Worm (Caenorhabditis elegans): Measurements from ENCODE around the gene F14E5.8.
A peak's percentile ranks its signal among the peaks of the same experiment; 100 is the strongest.

F14E5.8 gene

ce11 chrII:8457438-8457837 lies 37.5 kb downstream of the F14E5.8 start, which contains the start of gene zyg-9 (continued):
- TF ChIP-seq hpl-2 (GFP tag; optimal IDR thresholded peaks at IDR 0.05) (no peak), egl-13 (tag; optimal IDR thresholded peaks at IDR 0.05) (no peak), ama-1 (optimal IDR thresholded peaks at IDR 0.05) (no peak), tlp-1 (tag; optimal IDR thresholded peaks at IDR 0.05) (no peak), ceh-63 (GFP tag; optimal IDR thresholded peaks at IDR 0.05) (no peak), efl-1 (optimal IDR thresholded peaks at IDR 0.05) (no peak), efl-1 (GFP tag; optimal IDR thresholded peaks at IDR 0.05 in 1 of 2) (peak; percentile 19 to 57), C04F5.9 (tag; optimal IDR thresholded peaks at IDR 0.05) (no peak), C34B4.2 (tag; optimal IDR thresholded peaks at IDR 0.05) (no peak), isw-1 (GFP tag; IDR thresholded peaks at IDR 0.05) (no peak), zip-4 (GFP tag; optimal IDR thresholded peaks at IDR 0.05) (peak; percentile 70), lir-3 (tag; optimal IDR thresholded peaks at IDR 0.05; ENCODE audit: poor library complexity) (no peak), nhr-71 (tag; optimal IDR thresholded peaks at IDR 0.05) (peak; percentile 14), aha-1 (tag; optimal IDR thresholded peaks at IDR 0.05) (no peak), nhr-90 (tag; optimal IDR thresholded peaks at IDR 0.05; ENCODE audit: poor library complexity) (no peak), fkh-4 (tag; optimal IDR thresholded peaks at IDR 0.05; ENCODE audit: borderline replicate concordance) (no peak), unc-98 (GFP tag; IDR thresholded peaks at IDR 0.05) (no peak), pag-3 (tag; optimal IDR thresholded peaks at IDR 0.05; ENCODE audit: borderline replicate concordance, insufficient read depth) (no peak), dpl-1 (GFP tag; optimal IDR thresholded peaks at IDR 0.05) (no peak), lin-13 (GFP tag; optimal IDR thresholded peaks at IDR 0.05) (no peak), mef-2 (tag; optimal IDR thresholded peaks at IDR 0.05) (no peak), ceh-88 (GFP tag; IDR thresholded peaks at IDR 0.05) (no peak), elt-3 (tag; optimal IDR thresholded peaks at IDR 0.05) (no peak), swsn-7 (tag; optimal IDR thresholded peaks at IDR 0.05) (no peak), jun-1 (tag; optimal IDR thresholded peaks at IDR 0.05) (no peak), mep-1 (tag; optimal IDR thresholded peaks at IDR 0.05) (no peak), egl-27 (tag; optimal IDR thresholded peaks at IDR 0.05) (no peak), rnt-1 (tag; optimal IDR thresholded peaks at IDR 0.05) (no peak), vab-15 (tag; optimal IDR thresholded peaks at IDR 0.05) (no peak), unc-62 (GFP tag; optimal IDR thresholded peaks at IDR 0.05) (no peak), fos-1 (tag; optimal IDR thresholded peaks at IDR 0.05) (no peak), unc-86 (tag; optimal IDR thresholded peaks at IDR 0.05) (no peak), skn-1 (tag; optimal IDR thresholded peaks at IDR 0.05) (peak; percentile 50), sptf-1 (tag; optimal IDR thresholded peaks at IDR 0.05) (no peak), nhr-19 (GFP tag; conservative IDR thresholded peaks at IDR 0.05) (no peak), tbx-2 (tag; optimal IDR thresholded peaks at IDR 0.05) (no peak), dsc-1 (tag; optimal IDR thresholded peaks at IDR 0.05) (no peak), C16A3.4 (tag; optimal IDR thresholded peaks at IDR 0.05) (no peak), nhr-76 (tag; optimal IDR thresholded peaks at IDR 0.05) (no peak), ceh-82 (tag; optimal IDR thresholded peaks at IDR 0.05) (peak in 1 of 3 experiments; percentile 32), lin-15B (tag; optimal IDR thresholded peaks at IDR 0.05) (no peak)

- no peak for TF ChIP-seq sup-37 (GFP tag; optimal IDR thresholded peaks at IDR 0.05)
- TF ChIP-seq nhr-77 (tag; optimal IDR thresholded peaks at IDR 0.05) = no peak
- TF ChIP-seq dpl-1 (GFP tag; optimal IDR thresholded peaks at IDR 0.05) = peak in 1 of 3 experiments; percentile 52
- TF ChIP-seq fos-1 (tag; optimal IDR thresholded peaks at IDR 0.05) = no peak
- TF ChIP-seq hpl-2 (GFP tag; optimal IDR thresholded peaks at IDR 0.05) = no peak
- no peak for TF ChIP-seq lir-3 (tag; optimal IDR thresholded peaks at IDR 0.05; ENCODE audit: poor library complexity)
- no peak for TF ChIP-seq nhr-84 (tag; optimal IDR thresholded peaks at IDR 0.05)
- no peak for TF ChIP-seq mef-2 (tag; optimal IDR thresholded peaks at IDR 0.05)
- no peak for TF ChIP-seq C16A3.4 (tag; optimal IDR thresholded peaks at IDR 0.05)
- TF ChIP-seq nhr-237 (tag; optimal IDR thresholded peaks at IDR 0.05) = no peak
- no peak for TF ChIP-seq zip-4 (GFP tag; optimal IDR thresholded peaks at IDR 0.05)
- no peak for TF ChIP-seq ceh-63 (GFP tag; optimal IDR thresholded peaks at IDR 0.05)
- TF ChIP-seq lin-13 (GFP tag; optimal IDR thresholded peaks at IDR 0.05) = no peak
- TF ChIP-seq pax-3 (tag; optimal IDR thresholded peaks at IDR 0.05) = no peak
- no peak for TF ChIP-seq zag-1 (tag; optimal IDR thresholded peaks at IDR 0.05)
- TF ChIP-seq nhr-47 (tag; optimal IDR thresholded peaks at IDR 0.05) = no peak
- peak in 1 of 2 experiments; percentile 28 for TF ChIP-seq lin-35 (GFP tag; optimal IDR thresholded peaks at IDR 0.05)
- peak; percentile 78 for TF ChIP-seq F16B12.6 (tag; optimal IDR thresholded peaks at IDR 0.05)
- no peak for TF ChIP-seq ztf-11 (tag; optimal IDR thresholded peaks at IDR 0.05)
- TF ChIP-seq efl-3 (GFP tag; optimal IDR thresholded peaks at IDR 0.05) = no peak
- TF ChIP-seq Y116A8C.19 (tag; optimal IDR thresholded peaks at IDR 0.05; ENCODE audit: borderline replicate concordance) = no peak
- TF ChIP-seq fkh-8 (tag; optimal IDR thresholded peaks at IDR 0.05) = no peak
Measured at ce11 chrII:8464448-8464898, 44.6 kb downstream of the F14E5.8 start, which contains the start of gene fars-3. Gene fars-3 (plus strand): TSS chrII:8464848.
